Worm (Caenorhabditis elegans) whole organism, midembryonic: Measurements from ENCODE around the gene D2023.6.

Experiments used
- T22C8.4 ChIP-seq: fragments of 200-800 bp; sonication (Bioruptor generic); IDR thresholded peaks from 2 replicates; pipeline ENCODE4 v1.3.6; 2022; ENCODE audit warnings: missing genetic modification characterization, missing compliant biosample characterization
- cog-1 ChIP-seq: sonication (generic microtip); optimal IDR thresholded peaks from 2 replicates; lab custom pipeline; 2016; ENCODE audit warnings: missing genetic modification characterization, missing compliant biosample characterization
- flt-1 ChIP-seq: fragments of 200-800 bp; sonication (Bioruptor generic); IDR thresholded peaks from 2 replicates; pipeline ENCODE4 v1.3.6; 2022; ENCODE audit warnings: missing genetic modification characterization, missing compliant biosample characterization
- klf-2 ChIP-seq: fragments of 200-800 bp; sonication (Bioruptor generic); conservative IDR thresholded peaks from 2 replicates; pipeline ENCODE4 v1.3.6; 2022; ENCODE audit warnings: missing genetic modification reagents, missing genetic modification characterization, missing compliant biosample characterization
- med-1 ChIP-seq: sonication (generic microtip); optimal IDR thresholded peaks from 2 replicates; lab custom pipeline; 2017; ENCODE audit warnings: missing genetic modification characterization, mild to moderate bottlenecking, missing compliant biosample characterization, antibody characterized with exemption, missing genetic modification reagents; ENCODE audit not compliant: insufficient read depth
- ref-1 ChIP-seq: fragments of 200-800 bp; sonication (Bioruptor generic); conservative IDR thresholded peaks from 2 replicates; pipeline ENCODE4 v1.3.6; 2022; ENCODE audit warnings: missing genetic modification reagents, missing genetic modification characterization, missing compliant biosample characterization
- tab-1 ChIP-seq: fragments of 200-800 bp; sonication (Bioruptor generic); IDR thresholded peaks from 2 replicates; pipeline ENCODE4 v1.3.6; 2022; ENCODE audit warnings: missing genetic modification characterization, missing compliant biosample characterization
- ztf-23 ChIP-seq: fragments of 200-800 bp; sonication (Bioruptor generic); IDR thresholded peaks from 2 replicates; pipeline ENCODE4 v1.3.6; 2022; ENCODE audit warnings: missing genetic modification reagents, missing genetic modification characterization, missing compliant biosample characterization
- ztf-29 ChIP-seq: fragments of 200-800 bp; sonication (Bioruptor generic); IDR thresholded peaks from 2 replicates; pipeline ENCODE4 v1.3.6; 2022; ENCODE audit warnings: missing genetic modification reagents, missing genetic modification characterization, missing compliant biosample characterization

The D2023.6 gene

ce11 chrV:11861880-11862544 lies 34.9 kb downstream of the D2023.6 start:
- TF ChIP-seq med-1 (GFP tag; lab: Kevin White, UChicago) (no peak), flt-1 (GFP tag; lab: Robert Waterston, UW) (no peak), tab-1 (GFP tag; lab: Robert Waterston, UW) (no peak), T22C8.4 (GFP tag; lab: Robert Waterston, UW) (no peak), ref-1 (GFP tag; lab: Robert Waterston, UW) (no peak), cog-1 (no peak), ztf-29 (GFP tag; lab: Robert Waterston, UW) (no peak), ztf-23 (GFP tag; lab: Robert Waterston, UW) (no peak), klf-2 (GFP tag; lab: Robert Waterston, UW) (no peak)

DNA sequence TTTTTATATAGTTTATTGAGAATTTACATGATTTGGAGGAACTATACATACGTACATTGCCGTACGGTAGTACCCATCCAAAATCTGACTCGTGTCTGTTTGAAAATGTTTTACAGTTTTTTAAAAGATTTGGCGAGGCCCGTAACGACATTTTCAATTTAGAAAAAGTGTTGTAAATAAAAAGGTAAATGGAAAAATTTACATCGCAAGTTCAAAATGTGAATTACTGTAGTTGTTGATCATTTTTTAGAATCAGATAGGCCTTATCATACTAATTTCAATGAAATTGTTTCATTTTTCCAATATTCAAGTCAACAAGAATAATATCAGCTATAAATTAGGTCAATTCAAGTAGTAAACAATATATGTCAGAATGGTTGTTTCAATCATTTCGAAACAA lies 35.7 kb downstream of the D2023.6 start, which contains the start of gene R13H4.6:
R13H4.6 (plus strand) TSS at position 301 of the 400 bp plus-strand sequence.
- TF ChIP-seq cog-1 (no peak), ztf-23 (GFP tag; lab: Robert Waterston, UW) (no peak), ztf-29 (GFP tag; lab: Robert Waterston, UW) (no peak), T22C8.4 (GFP tag; lab: Robert Waterston, UW) (no peak), ref-1 (GFP tag; lab: Robert Waterston, UW) (no peak), tab-1 (GFP tag; lab: Robert Waterston, UW) (no peak), med-1 (GFP tag; lab: Kevin White, UChicago) (no peak), klf-2 (GFP tag; lab: Robert Waterston, UW) (no peak), flt-1 (GFP tag; lab: Robert Waterston, UW) (no peak)

DNA sequence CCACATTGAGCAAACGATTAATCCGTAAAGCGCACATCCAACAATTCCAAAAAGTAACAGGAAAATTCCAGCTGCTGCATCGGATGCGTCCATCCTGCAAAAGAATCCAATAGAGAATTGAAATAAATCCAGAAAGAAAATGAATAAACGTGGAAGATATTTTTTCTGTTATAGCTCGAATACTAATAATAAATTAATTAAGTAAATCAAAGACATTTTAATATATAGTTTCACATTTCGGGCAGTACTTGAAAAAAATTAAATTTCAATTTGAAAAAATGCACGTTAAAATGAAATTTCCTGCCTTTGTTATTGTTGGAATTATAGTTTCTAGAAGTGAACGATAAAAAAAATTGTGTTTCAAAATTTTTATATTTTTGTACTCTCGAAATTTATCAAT lies 41.0 kb downstream of the D2023.6 start, which contains the start of gene R13H4.7:
R13H4.7 (minus strand) TSS at position 101 of the 400 bp plus-strand sequence.
- TF ChIP-seq tab-1 (GFP tag; lab: Robert Waterston, UW), result no peak
- no peak for TF ChIP-seq cog-1
- no peak for TF ChIP-seq ztf-29 (GFP tag; lab: Robert Waterston, UW)
- TF ChIP-seq klf-2 (GFP tag; lab: Robert Waterston, UW), result no peak
- TF ChIP-seq ref-1 (GFP tag; lab: Robert Waterston, UW), result no peak
- no peak for TF ChIP-seq flt-1 (GFP tag; lab: Robert Waterston, UW)
- TF ChIP-seq ztf-23 (GFP tag; lab: Robert Waterston, UW), result no peak
- no peak for TF ChIP-seq med-1 (GFP tag; lab: Kevin White, UChicago)

DNA sequence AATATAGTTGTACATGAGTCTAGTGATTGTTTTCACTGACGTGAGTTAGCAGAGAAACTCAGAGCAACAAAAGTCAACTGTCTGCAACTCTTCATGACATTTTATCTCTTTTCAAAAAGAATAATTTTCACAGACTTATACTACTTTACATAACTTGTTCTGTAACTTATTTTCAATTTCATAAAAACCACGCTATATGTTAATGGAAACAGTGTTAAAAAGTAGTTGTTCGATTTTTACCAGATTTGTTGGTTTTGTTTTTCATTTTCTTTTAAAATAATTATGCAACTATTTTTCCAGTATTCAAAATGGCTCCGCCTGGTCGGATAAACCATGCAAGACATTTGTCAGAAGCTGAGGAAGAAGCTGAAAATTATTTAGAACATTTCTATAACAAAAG lies 47.9 kb downstream of the D2023.6 start, which contains the start of gene sulp-4:
sulp-4 (plus strand) TSS at position 301 of the 400 bp plus-strand sequence.
- TF ChIP-seq ref-1 (GFP tag; lab: Robert Waterston, UW) (no peak), cog-1 (no peak), flt-1 (GFP tag; lab: Robert Waterston, UW) (no peak), ztf-29 (GFP tag; lab: Robert Waterston, UW) (no peak), med-1 (GFP tag; lab: Kevin White, UChicago) (no peak), tab-1 (GFP tag; lab: Robert Waterston, UW) (no peak), klf-2 (GFP tag; lab: Robert Waterston, UW) (no peak), T22C8.4 (GFP tag; lab: Robert Waterston, UW) (no peak), ztf-23 (GFP tag; lab: Robert Waterston, UW) (no peak)

ce11 chrV:11876657-11877056 lies 49.5 kb downstream of the D2023.6 start:
- TF ChIP-seq flt-1 (GFP tag; lab: Robert Waterston, UW) (no peak), ztf-29 (GFP tag; lab: Robert Waterston, UW) (no peak), tab-1 (GFP tag; lab: Robert Waterston, UW) (no peak), ztf-23 (GFP tag; lab: Robert Waterston, UW) (no peak)
